Worm (Caenorhabditis elegans) whole organism, mixed stage, embryonic: ENCODE results near the gene mop-25.1.

Experiments used
- blmp-1 ChIP-seq: fragments of 150-350 bp; optimal IDR thresholded peaks from 2 replicates; lab custom pipeline; 2014; ENCODE audit warnings: missing biosample characterization, missing genetic modification characterization
- ceh-43 ChIP-seq: fragments of 200-800 bp; sonication (Bioruptor generic); optimal IDR thresholded peaks from 2 replicates; lab custom pipeline; 2018; ENCODE audit warnings: mild to moderate bottlenecking, missing genetic modification characterization, moderate library complexity, missing compliant biosample characterization
- elt-3 ChIP-seq: fragments of 150-350 bp; optimal IDR thresholded peaks from 2 replicates; lab custom pipeline; 2014; ENCODE audit warnings: missing biosample characterization, missing genetic modification characterization
- mls-2 ChIP-seq: sonication (generic microtip); optimal IDR thresholded peaks from 2 replicates; lab custom pipeline; 2016; ENCODE audit warnings: mild to moderate bottlenecking, missing genetic modification characterization, moderate library complexity, missing compliant biosample characterization
- pha-4 ChIP-seq: fragments of 150-350 bp; optimal IDR thresholded peaks from 2 replicates; lab custom pipeline; 2018; ENCODE audit warnings: missing biosample characterization, missing genetic modification reagents, missing genetic modification characterization
- snpc-4 ChIP-seq: fragments of 150-350 bp; optimal IDR thresholded peaks from 2 replicates; lab custom pipeline; 2014; ENCODE audit warnings: missing biosample characterization, missing genetic modification characterization
- ztf-11 ChIP-seq: fragments of 150-350 bp; optimal IDR thresholded peaks from 2 replicates; lab custom pipeline; 2014; ENCODE audit warnings: missing biosample characterization, missing genetic modification characterization

DNA sequence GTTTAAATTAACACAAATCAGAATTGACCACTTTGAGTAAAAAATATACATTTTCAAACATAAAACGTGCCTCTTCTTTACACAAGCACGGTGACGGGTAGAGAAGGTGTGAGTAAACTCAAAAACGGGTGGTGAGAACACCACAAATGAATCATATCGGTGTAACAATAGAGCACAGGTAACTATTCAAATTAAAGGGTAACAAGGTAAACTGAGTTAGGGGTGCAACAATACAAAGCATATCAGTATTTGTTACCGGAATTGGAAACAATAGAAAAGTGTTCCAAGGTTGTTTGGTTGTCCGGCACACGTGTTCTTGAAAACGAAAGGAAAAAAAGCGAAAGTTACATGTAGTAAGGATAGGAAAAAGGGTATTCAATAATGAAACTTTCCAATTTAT, 29.6 kb upstream of the mop-25.1 start:
- TF ChIP-seq elt-3 (tag; lab: Kevin White, UChicago), result no peak
- TF ChIP-seq snpc-4 (tag; lab: Kevin White, UChicago), result no peak
- TF ChIP-seq ceh-43 (GFP tag; lab: Kevin White, UChicago), result no peak
- TF ChIP-seq ztf-11 (tag; lab: Kevin White, UChicago), result no peak
- TF ChIP-seq blmp-1 (tag; lab: Kevin White, UChicago), result no peak
- TF ChIP-seq mls-2, result no peak
- TF ChIP-seq pha-4, result no peak
